Worm (Caenorhabditis elegans) whole organism, late embryonic: Measurements from ENCODE around the gene C26E6.12.

Experiments used
- C38D4.7 ChIP-seq: fragments of 200-800 bp; sonication (Bioruptor generic); optimal IDR thresholded peaks from 2 replicates; lab custom pipeline; 2018; ENCODE audit warnings: mild to moderate bottlenecking, missing genetic modification characterization, moderate library complexity, missing compliant biosample characterization
- K09A11.1 ChIP-seq: sonication (generic microtip); optimal IDR thresholded peaks from 2 replicates; lab custom pipeline; 2017; ENCODE audit warnings: antibody characterized with exemption, mild to moderate bottlenecking, missing genetic modification characterization, missing compliant biosample characterization; ENCODE audit not compliant: insufficient read depth
- Y22D7AL.16 ChIP-seq: sonication (generic microtip); optimal IDR thresholded peaks from 2 replicates; lab custom pipeline; 2016; ENCODE audit warnings: missing genetic modification characterization, missing compliant biosample characterization
- ama-1 ChIP-seq: fragments of 150-350 bp; optimal IDR thresholded peaks from 2 replicates; lab custom pipeline; 2014
- ceh-14 ChIP-seq: sonication (generic microtip); optimal IDR thresholded peaks from 2 replicates; lab custom pipeline; 2016; ENCODE audit warnings: missing genotype, missing genetic modification characterization, missing compliant biosample characterization
- ceh-18 ChIP-seq: sonication (generic microtip); optimal IDR thresholded peaks from 2 replicates; lab custom pipeline; 2016; ENCODE audit warnings: missing genetic modification characterization, missing compliant biosample characterization
- ceh-24 ChIP-seq: sonication (generic microtip); optimal IDR thresholded peaks from 2 replicates; lab custom pipeline; 2016; ENCODE audit warnings: mild to moderate bottlenecking, missing genetic modification characterization, missing compliant biosample characterization
- ceh-30 ChIP-seq: fragments of 150-350 bp; optimal IDR thresholded peaks from 2 replicates; lab custom pipeline; 2014; ENCODE audit warnings: missing biosample characterization, missing genetic modification characterization
- ceh-31 ChIP-seq: sonication (generic microtip); optimal IDR thresholded peaks from 2 replicates; lab custom pipeline; 2016; ENCODE audit warnings: missing genetic modification characterization, missing compliant biosample characterization
- ceh-45 ChIP-seq: fragments of 200-800 bp; sonication (Bioruptor generic); IDR thresholded peaks from 2 replicates; pipeline ENCODE4 v1.3.6; 2022; ENCODE audit warnings: missing genetic modification reagents, missing genetic modification characterization, missing compliant biosample characterization
- ceh-48 ChIP-seq: sonication (generic microtip); optimal IDR thresholded peaks from 2 replicates; lab custom pipeline; 2016; ENCODE audit warnings: missing genetic modification characterization, inconsistent platforms, missing compliant biosample characterization
- ceh-6 ChIP-seq: fragments of 200-800 bp; sonication (Bioruptor generic); optimal IDR thresholded peaks from 2 replicates; lab custom pipeline; 2018; ENCODE audit warnings: mild to moderate bottlenecking, missing genetic modification characterization, missing compliant biosample characterization
- ceh-9 ChIP-seq: sonication (generic microtip); optimal IDR thresholded peaks from 2 replicates; lab custom pipeline; 2016; ENCODE audit warnings: mild to moderate bottlenecking, missing genetic modification characterization, inconsistent platforms, missing compliant biosample characterization
- dmd-4 ChIP-seq: sonication (generic microtip); optimal IDR thresholded peaks from 2 replicates; lab custom pipeline; 2016; ENCODE audit warnings: borderline replicate concordance, missing genetic modification characterization, missing compliant biosample characterization
- elt-2 ChIP-seq: sonication (generic microtip); optimal IDR thresholded peaks from 2 replicates; lab custom pipeline; 2016; ENCODE audit warnings: missing genetic modification reagents, missing genetic modification characterization, missing compliant biosample characterization
- ets-4 ChIP-seq: sonication (generic microtip); optimal IDR thresholded peaks from 2 replicates; lab custom pipeline; 2016; ENCODE audit warnings: missing genetic modification characterization, missing compliant biosample characterization
- eyg-1 ChIP-seq: sonication (generic microtip); optimal IDR thresholded peaks from 2 replicates; lab custom pipeline; 2016; ENCODE audit warnings: missing genotype, missing genetic modification characterization, missing compliant biosample characterization
- fax-1 ChIP-seq: sonication (generic microtip); optimal IDR thresholded peaks from 2 replicates; lab custom pipeline; 2016; ENCODE audit warnings: missing genotype, missing genetic modification characterization, missing compliant biosample characterization
- fkh-10 ChIP-seq: fragments of 150-350 bp; optimal IDR thresholded peaks from 2 replicates; lab custom pipeline; 2014; ENCODE audit warnings: missing biosample characterization, missing genetic modification reagents, missing genetic modification characterization
- hlh-13 ChIP-seq: fragments of 200-800 bp; sonication (Bioruptor generic); optimal IDR thresholded peaks from 2 replicates; lab custom pipeline; 2018; ENCODE audit warnings: mild to moderate bottlenecking, missing genetic modification characterization, missing compliant biosample characterization
- hlh-15 ChIP-seq: sonication (generic microtip); optimal IDR thresholded peaks from 2 replicates; lab custom pipeline; 2016; ENCODE audit warnings: missing genetic modification characterization, missing compliant biosample characterization
- hlh-30 ChIP-seq: sonication (generic microtip); optimal IDR thresholded peaks from 2 replicates; lab custom pipeline; 2017; ENCODE audit warnings: antibody characterized with exemption, missing genetic modification characterization, missing compliant biosample characterization; ENCODE audit not compliant: insufficient read depth
- hlh-6 ChIP-seq: sonication (generic microtip); optimal IDR thresholded peaks from 2 replicates; lab custom pipeline; 2016; ENCODE audit warnings: missing genotype, missing genetic modification characterization, missing compliant biosample characterization
- hlh-8 ChIP-seq: sonication (generic microtip); optimal IDR thresholded peaks from 2 replicates; lab custom pipeline; 2016; ENCODE audit warnings: missing genotype, missing genetic modification characterization, missing compliant biosample characterization
- nfya-1 ChIP-seq: sonication (generic microtip); optimal IDR thresholded peaks from 2 replicates; lab custom pipeline; 2017; ENCODE audit warnings: missing genetic modification characterization, mild to moderate bottlenecking, missing compliant biosample characterization, antibody characterized with exemption, moderate library complexity
- nhr-232 ChIP-seq: sonication (generic microtip); optimal IDR thresholded peaks from 2 replicates; lab custom pipeline; 2016; ENCODE audit warnings: missing genetic modification characterization, missing compliant biosample characterization
- npax-4 ChIP-seq: sonication (generic microtip); optimal IDR thresholded peaks from 2 replicates; lab custom pipeline; 2016; ENCODE audit warnings: missing genetic modification characterization, missing compliant biosample characterization
- pag-3 ChIP-seq: sonication (generic microtip); optimal IDR thresholded peaks from 2 replicates; lab custom pipeline; 2016; ENCODE audit warnings: missing compliant biosample characterization, missing genetic modification characterization, borderline replicate concordance
- pax-1 ChIP-seq: fragments of 150-350 bp; optimal IDR thresholded peaks from 2 replicates; lab custom pipeline; 2014; ENCODE audit warnings: missing biosample characterization, missing genetic modification characterization
- pha-2 ChIP-seq: sonication (generic microtip); optimal IDR thresholded peaks from 2 replicates; lab custom pipeline; 2017; ENCODE audit warnings: mild to moderate bottlenecking, missing genetic modification characterization, missing compliant biosample characterization
- pha-4 ChIP-seq: fragments of 150-350 bp; optimal IDR thresholded peaks from 2 replicates; lab custom pipeline; 2018; ENCODE audit warnings: missing biosample characterization, missing genetic modification reagents, missing genetic modification characterization
- pros-1 ChIP-seq: fragments of 150-350 bp; optimal IDR thresholded peaks from 2 replicates; lab custom pipeline; 2014; ENCODE audit warnings: missing biosample characterization, missing genetic modification reagents, missing genetic modification characterization
- rnt-1 ChIP-seq: sonication (generic microtip); optimal IDR thresholded peaks from 2 replicates; lab custom pipeline; 2016; ENCODE audit warnings: missing genetic modification characterization, missing compliant biosample characterization
- sox-2 ChIP-seq: fragments of 200-800 bp; sonication (Bioruptor generic); IDR thresholded peaks from 2 replicates; pipeline ENCODE4 v1.3.6; 2022; ENCODE audit warnings: missing genetic modification reagents, missing genetic modification characterization, missing compliant biosample characterization
- sox-4 ChIP-seq: sonication (generic microtip); optimal IDR thresholded peaks from 2 replicates; lab custom pipeline; 2017; ENCODE audit warnings: mild to moderate bottlenecking, missing genetic modification characterization, inconsistent platforms, missing compliant biosample characterization
- syd-9 ChIP-seq: sonication (generic microtip); optimal IDR thresholded peaks from 2 replicates; lab custom pipeline; 2016; ENCODE audit warnings: mild to moderate bottlenecking, missing genetic modification characterization, moderate library complexity, missing compliant biosample characterization
- tbx-7 ChIP-seq: sonication (generic microtip); optimal IDR thresholded peaks from 2 replicates; lab custom pipeline; 2016; ENCODE audit warnings: missing genotype, missing genetic modification characterization, missing compliant biosample characterization
- unc-3 ChIP-seq, 2 experiments: fragments of 200-800 bp in 1 of 2; sonication (Bioruptor generic) in 1 of 2; sonication (generic microtip) in 1 of 2; conservative IDR thresholded peaks in 1 of 2; optimal IDR thresholded peaks in 1 of 2; 2 replicates each; pipeline versions ENCODE4 v1.3.6 to Lab custom; 2016 to 2022; ENCODE audit warnings: missing compliant biosample characterization in 2 of 2, missing genetic modification characterization in 2 of 2, missing genetic modification reagents in 1 of 2
- unc-42 ChIP-seq: sonication (generic microtip); optimal IDR thresholded peaks from 2 replicates; lab custom pipeline; 2016; ENCODE audit warnings: missing genotype, missing genetic modification characterization, missing compliant biosample characterization
- zip-5 ChIP-seq: sonication (generic microtip); optimal IDR thresholded peaks from 2 replicates; lab custom pipeline; 2016; ENCODE audit warnings: missing genetic modification characterization, missing compliant biosample characterization
- ztf-16 ChIP-seq: sonication (generic microtip); optimal IDR thresholded peaks from 2 replicates; lab custom pipeline; 2017; ENCODE audit warnings: missing genetic modification characterization, missing compliant biosample characterization

Gene C26E6.12

ce11 chrIII:4905405-4905804 is 26.6 kb downstream of the C26E6.12 start, which contains the start of gene F26F4.8 (continued):
- TF ChIP-seq sox-2 (GFP tag; lab: Robert Waterston, UW), result no peak
- TF ChIP-seq ceh-6 (GFP tag; lab: Kevin White, UChicago), result no peak
- TF ChIP-seq unc-42 (tag; lab: Kevin White, UChicago), result peak; percentile 20
- peak; percentile 89 for TF ChIP-seq hlh-8 (tag; lab: Kevin White, UChicago)
- no peak for TF ChIP-seq pros-1
- TF ChIP-seq hlh-13 (GFP tag; lab: Kevin White, UChicago), result no peak
- TF ChIP-seq unc-3 (GFP tag; conservative IDR thresholded peaks at IDR 0.05; lab: Robert Waterston, UW), result no peak
- TF ChIP-seq unc-3 (tag; optimal IDR thresholded peaks at IDR 0.05; lab: Kevin White, UChicago), result no peak
- no peak for TF ChIP-seq hlh-6 (tag; lab: Kevin White, UChicago)
- no peak for TF ChIP-seq ceh-48 (tag; lab: Kevin White, UChicago)
- no peak for TF ChIP-seq pha-2 (tag; lab: Kevin White, UChicago)
- no peak for TF ChIP-seq hlh-30 (tag; lab: Kevin White, UChicago)
- peak; percentile 14 for TF ChIP-seq ceh-14 (tag; lab: Kevin White, UChicago)
- peak; percentile 75 for TF ChIP-seq zip-5 (tag; lab: Kevin White, UChicago)
- no peak for TF ChIP-seq pha-4 (tag; lab: Kevin White, UChicago)
- TF ChIP-seq ceh-24 (tag; lab: Kevin White, UChicago), result no peak
- no peak for TF ChIP-seq sox-4
- no peak for TF ChIP-seq ceh-45 (GFP tag; lab: Robert Waterston, UW)
- TF ChIP-seq tbx-7, result peak; percentile 85
- TF ChIP-seq fax-1 (tag; lab: Kevin White, UChicago), result peak; percentile 51
- no peak for TF ChIP-seq syd-9 (tag; lab: Kevin White, UChicago)
- no peak for TF ChIP-seq ceh-30 (tag; lab: Kevin White, UChicago)
- peak; percentile 92 for TF ChIP-seq ceh-31
- TF ChIP-seq rnt-1 (tag; lab: Kevin White, UChicago), result peak; percentile 46
- no peak for TF ChIP-seq pax-1 (tag; lab: Kevin White, UChicago)
- peak; percentile 7 for TF ChIP-seq eyg-1
- TF ChIP-seq dmd-4 (tag; lab: Kevin White, UChicago), result no peak
- TF ChIP-seq hlh-15, result no peak
- no peak for TF ChIP-seq fkh-10
- TF ChIP-seq pag-3 (tag; lab: Kevin White, UChicago), result no peak
- no peak for TF ChIP-seq K09A11.1
- TF ChIP-seq ama-1 (lab: Kevin White, UChicago), result no peak
- TF ChIP-seq ztf-16 (tag; lab: Kevin White, UChicago), result peak; percentile 1
- TF ChIP-seq nhr-232 (tag; lab: Kevin White, UChicago), result no peak
- TF ChIP-seq C38D4.7 (GFP tag; lab: Kevin White, UChicago), result no peak
- TF ChIP-seq ceh-9 (tag; lab: Kevin White, UChicago), result no peak
- TF ChIP-seq, all 69 proteins: peak for 25

- TF ChIP-seq hlh-13 (GFP tag; lab: Kevin White, UChicago) (no peak), ceh-14 (tag; lab: Kevin White, UChicago) (no peak), elt-2 (no peak), nfya-1 (tag; lab: Kevin White, UChicago) (no peak), dmd-4 (tag; lab: Kevin White, UChicago) (no peak), ceh-18 (tag; lab: Kevin White, UChicago) (no peak), npax-4 (no peak), hlh-15 (no peak), ets-4 (tag; lab: Kevin White, UChicago) (no peak), pha-4 (tag; lab: Kevin White, UChicago) (no peak), K09A11.1 (no peak), Y22D7AL.16 (tag; lab: Kevin White, UChicago) (no peak), fkh-10 (no peak), syd-9 (tag; lab: Kevin White, UChicago) (no peak), C38D4.7 (GFP tag; lab: Kevin White, UChicago) (no peak)
Measured at ce11 chrIII:4903784-4904183, 28.3 kb downstream of the C26E6.12 start, which contains the start of gene kbp-2. Gene kbp-2 (minus strand): TSS chrIII:4903884.
